Worm (Caenorhabditis elegans): ENCODE results near the gene T06E6.1.

DNA sequence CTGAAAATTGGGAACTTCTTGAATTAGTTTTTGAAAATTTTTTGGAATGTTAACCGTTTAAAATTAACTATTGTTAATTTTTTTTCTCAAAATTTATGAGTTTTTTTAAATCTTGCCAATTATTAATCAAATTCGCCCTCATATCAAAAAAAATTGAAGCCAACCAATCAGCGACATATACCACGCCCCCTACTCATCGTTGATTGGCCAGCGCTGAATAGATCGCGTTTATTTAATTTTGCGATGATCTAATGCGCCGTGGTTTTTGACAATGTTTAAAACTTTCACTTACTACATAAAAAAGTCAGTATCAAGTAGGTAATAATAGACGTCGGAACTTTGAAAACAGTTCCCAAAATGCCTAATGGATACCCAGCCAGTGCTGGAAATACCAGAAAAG is 47.6 kb upstream of the T06E6.1 start:
- TF ChIP-seq blmp-1 (tag; optimal IDR thresholded peaks at IDR 0.05) (no peak), unc-39 (tag; optimal IDR thresholded peaks at IDR 0.05) (no peak), pha-4 (tag; optimal IDR thresholded peaks at IDR 0.05) (no peak), ztf-11 (tag; optimal IDR thresholded peaks at IDR 0.05) (no peak), hlh-1 (tag; optimal IDR thresholded peaks at IDR 0.05) (no peak), unc-62 (GFP tag; optimal IDR thresholded peaks at IDR 0.05) (no peak)

Data from whole organism, mixed stage, embryonic.